Fruit fly (Drosophila melanogaster) whole organism, embryonic: ENCODE data around the gene CG43136.
A peak's percentile ranks its signal among the peaks of the same experiment; 100 is the strongest.

Experiments
- Aef1 ChIP-seq: fragments of 200-800 bp; sonication (Bioruptor generic); IDR thresholded peaks from 3 replicates; pipeline ENCODE4 v1.3.6; 2022; ENCODE audit warnings: missing biosample characterization, missing genetic modification characterization
- CG10274 ChIP-seq: fragments of 200-800 bp; sonication (Bioruptor generic); optimal IDR thresholded peaks from 3 replicates; lab custom pipeline; 2017; ENCODE audit warnings: missing biosample characterization, mild to moderate bottlenecking, missing genetic modification characterization
- CG12299 ChIP-seq: fragments of 200-800 bp; sonication (Bioruptor generic); optimal IDR thresholded peaks from 2 replicates; lab custom pipeline; 2018; ENCODE audit warnings: missing biosample characterization, mild to moderate bottlenecking, missing genetic modification characterization
- CG12659 ChIP-seq: fragments of 200-800 bp; sonication (Bioruptor generic); optimal IDR thresholded peaks from 3 replicates; lab custom pipeline; 2017; ENCODE audit warnings: mild to moderate bottlenecking, missing biosample characterization, missing genetic modification reagents, missing genetic modification characterization
- CG15514 ChIP-seq: fragments of 200-800 bp; sonication (Bioruptor generic); optimal IDR thresholded peaks from 3 replicates; lab custom pipeline; 2017; ENCODE audit warnings: missing biosample characterization, missing genetic modification characterization, mild to moderate bottlenecking, moderate library complexity, missing genetic modification reagents
- CG17829 ChIP-seq: fragments of 200-800 bp; optimal IDR thresholded peaks from 2 replicates; lab custom pipeline; 2019; ENCODE audit warnings: missing biosample characterization, mild to moderate bottlenecking, missing genetic modification characterization, moderate library complexity
- CG18011 ChIP-seq: fragments of 200-800 bp; sonication (Bioruptor generic); optimal IDR thresholded peaks from 2 replicates; lab custom pipeline; 2017; ENCODE audit warnings: missing biosample characterization, missing genetic modification characterization, mild to moderate bottlenecking, moderate library complexity, missing genotype
- CG18476 ChIP-seq: fragments of 200-800 bp; sonication (Bioruptor generic); optimal IDR thresholded peaks from 2 replicates; lab custom pipeline; 2016; ENCODE audit warnings: missing biosample characterization, mild to moderate bottlenecking, missing genetic modification characterization
- CG2116 ChIP-seq: fragments of 200-800 bp; sonication (Bioruptor generic); optimal IDR thresholded peaks from 3 replicates; lab custom pipeline; 2018; ENCODE audit warnings: missing biosample characterization, mild to moderate bottlenecking, missing genetic modification characterization
- CG2120 ChIP-seq: fragments of 200-800 bp; sonication (Bioruptor generic); optimal IDR thresholded peaks from 3 replicates; lab custom pipeline; 2016; ENCODE audit warnings: missing biosample characterization, missing genetic modification characterization
- CG2129 ChIP-seq: fragments of 200-800 bp; sonication (Bioruptor generic); IDR thresholded peaks from 2 replicates; pipeline ENCODE4 v1.3.6; 2022; ENCODE audit warnings: missing biosample characterization, missing genetic modification characterization; ENCODE audit not compliant: partially characterized antibody
- CG6854 ChIP-seq: fragments of 200-800 bp; sonication (Bioruptor generic); optimal IDR thresholded peaks from 3 replicates; lab custom pipeline; 2017; ENCODE audit warnings: missing biosample characterization, mild to moderate bottlenecking, missing genetic modification characterization
- CG7556 ChIP-seq: fragments of 200-800 bp; sonication (Bioruptor generic); optimal IDR thresholded peaks from 2 replicates; lab custom pipeline; 2017; ENCODE audit warnings: missing biosample characterization, mild to moderate bottlenecking, missing genetic modification characterization
- CG9727 ChIP-seq: fragments of 200-800 bp; sonication (Bioruptor generic); optimal IDR thresholded peaks from 3 replicates; lab custom pipeline; 2017; ENCODE audit warnings: missing biosample characterization, mild to moderate bottlenecking, missing genetic modification characterization
- D19A ChIP-seq: fragments of 200-800 bp; optimal IDR thresholded peaks from 3 replicates; lab custom pipeline; 2019; ENCODE audit warnings: missing biosample characterization, mild to moderate bottlenecking, missing genetic modification characterization, moderate library complexity
- Doc2 ChIP-seq: fragments of 200-800 bp; sonication (Bioruptor generic); IDR thresholded peaks from 2 replicates; pipeline ENCODE4 v1.3.6; 2022; ENCODE audit warnings: missing biosample characterization, missing genetic modification characterization
- Doc3 ChIP-seq: fragments of 200-800 bp; sonication (Bioruptor generic); IDR thresholded peaks from 3 replicates; pipeline ENCODE4 v1.3.6; 2022; ENCODE audit warnings: missing biosample characterization, missing genetic modification characterization; ENCODE audit not compliant: partially characterized antibody
- Dp ChIP-seq: fragments of 200-800 bp; sonication (Bioruptor generic); optimal IDR thresholded peaks from 2 replicates; lab custom pipeline; 2018; ENCODE audit warnings: missing biosample characterization, mild to moderate bottlenecking, missing genetic modification characterization, moderate library complexity
- E2f2 ChIP-seq: fragments of 200-800 bp; sonication (Bioruptor generic); IDR thresholded peaks from 2 replicates; pipeline ENCODE4 v1.3.6; 2022; ENCODE audit warnings: missing biosample characterization, missing genetic modification characterization
- Fer1 ChIP-seq: fragments of 200-800 bp; sonication (Bioruptor generic); optimal IDR thresholded peaks from 2 replicates; lab custom pipeline; 2017; ENCODE audit warnings: missing biosample characterization, mild to moderate bottlenecking, missing genetic modification characterization
- MBD-R2 ChIP-seq: fragments of 200-800 bp; sonication (Bioruptor generic); IDR thresholded peaks from 2 replicates; pipeline ENCODE4 v1.3.6; 2022; ENCODE audit warnings: missing biosample characterization, missing genetic modification characterization
- MESR4 ChIP-seq: fragments of 200-800 bp; sonication (Bioruptor generic); optimal IDR thresholded peaks from 2 replicates; lab custom pipeline; 2018; ENCODE audit warnings: missing biosample characterization, mild to moderate bottlenecking, missing genetic modification characterization, moderate library complexity
- Med ChIP-seq: fragments of 200-800 bp; sonication (Bioruptor generic); peaks from one replicate; lab custom pipeline; 2016; ENCODE audit warnings: missing biosample characterization, missing genetic modification characterization, mild to moderate bottlenecking, inconsistent platforms, moderate library complexity
- Mes4 ChIP-seq: fragments of 200-800 bp; sonication (Bioruptor generic); optimal IDR thresholded peaks from 2 replicates; lab custom pipeline; 2016; ENCODE audit warnings: missing biosample characterization, missing genetic modification characterization
- Opbp ChIP-seq: fragments of 200-800 bp; sonication (Bioruptor generic); IDR thresholded peaks from 3 replicates; pipeline ENCODE4 v1.3.6; 2022; ENCODE audit warnings: missing biosample characterization, missing genetic modification characterization; ENCODE audit not compliant: partially characterized antibody
- Xbp1 ChIP-seq: fragments of 200-800 bp; sonication (Bioruptor generic); optimal IDR thresholded peaks from 3 replicates; lab custom pipeline; 2016; ENCODE audit warnings: missing biosample characterization, mild to moderate bottlenecking, missing genetic modification characterization
- Xrp1 ChIP-seq: fragments of 200-800 bp; sonication (Bioruptor generic); IDR thresholded peaks from 2 replicates; pipeline ENCODE4 v1.3.6; 2022; ENCODE audit warnings: missing biosample characterization, missing genetic modification characterization
- al ChIP-seq: fragments of 200-800 bp; sonication (Bioruptor generic); IDR thresholded peaks from 2 replicates; pipeline ENCODE4 v1.3.6; 2022; ENCODE audit warnings: missing biosample characterization, missing genetic modification characterization
- bbx ChIP-seq: fragments of 200-800 bp; sonication (Bioruptor generic); IDR thresholded peaks from 2 replicates; pipeline ENCODE4 v1.3.6; 2022; ENCODE audit warnings: missing biosample characterization, missing genetic modification characterization; ENCODE audit not compliant: partially characterized antibody
- eve ChIP-seq, 2 experiments: fragments of >200 bp; optimal IDR thresholded peaks; 2 replicates each; lab custom pipeline; 2017; ENCODE audit warnings: missing biosample characterization in 2 of 2, missing genetic modification characterization in 2 of 2
- gcm ChIP-seq: fragments of 200-800 bp; sonication (Bioruptor generic); optimal IDR thresholded peaks from 2 replicates; lab custom pipeline; 2019; ENCODE audit warnings: missing biosample characterization, mild to moderate bottlenecking, missing genetic modification characterization, moderate library complexity
- grau ChIP-seq: fragments of 200-800 bp; optimal IDR thresholded peaks from 3 replicates; lab custom pipeline; 2019; ENCODE audit warnings: missing biosample characterization, mild to moderate bottlenecking, missing genetic modification characterization, moderate library complexity
- hkb ChIP-seq, 2 experiments: fragments of 200-800 bp in 1 of 2; fragments of >200 bp in 1 of 2; sonication (Bioruptor generic) in 1 of 2; IDR thresholded peaks in 1 of 2; optimal IDR thresholded peaks in 1 of 2; 2 replicates each; pipeline versions ENCODE4 v1.3.6 to Lab custom; 2017 to 2022; ENCODE audit warnings: missing biosample characterization in 1 of 2, missing genetic modification characterization in 1 of 2
- kay ChIP-seq: fragments of 200-800 bp; sonication (Bioruptor generic); optimal IDR thresholded peaks from 2 replicates; lab custom pipeline; 2016; ENCODE audit warnings: missing biosample characterization, missing genetic modification characterization
- luna ChIP-seq: fragments of 200-800 bp; sonication (Bioruptor generic); optimal IDR thresholded peaks from 2 replicates; lab custom pipeline; 2016; ENCODE audit warnings: missing biosample characterization, missing genetic modification characterization
- prd ChIP-seq, 3 experiments: fragments of >200 bp in 2 of 3; fragments of 200-800 bp in 1 of 3; sonication (Bioruptor generic) in 1 of 3; optimal IDR thresholded peaks in 2 of 3; IDR thresholded peaks in 1 of 3; 2 replicates in 2 of 3; 3 replicates in 1 of 3; pipeline versions ENCODE4 v1.3.6 to Lab custom; 2017 to 2022; ENCODE audit warnings: missing biosample characterization in 1 of 3, missing genetic modification characterization in 1 of 3
- pzg ChIP-seq: fragments of 200-800 bp; sonication (Bioruptor generic); optimal IDR thresholded peaks from 3 replicates; lab custom pipeline; 2018; ENCODE audit warnings: missing biosample characterization, mild to moderate bottlenecking, missing genetic modification characterization, moderate library complexity
- row ChIP-seq: fragments of 200-800 bp; sonication (Bioruptor generic); IDR thresholded peaks from 3 replicates; pipeline ENCODE4 v1.3.6; 2022; ENCODE audit warnings: missing biosample characterization, missing genetic modification characterization
- seq ChIP-seq: fragments of 200-800 bp; sonication (Bioruptor generic); IDR thresholded peaks from 2 replicates; pipeline ENCODE4 v1.3.6; 2022; ENCODE audit warnings: missing biosample characterization, missing genetic modification characterization
- slbo ChIP-seq: fragments of 200-800 bp; sonication (Bioruptor generic); IDR thresholded peaks from 2 replicates; pipeline ENCODE4 v1.3.6; 2022; ENCODE audit warnings: missing biosample characterization, missing genetic modification characterization
- sna ChIP-seq: fragments of 200-800 bp; sonication (Bioruptor generic); IDR thresholded peaks from 2 replicates; pipeline ENCODE4 v1.3.6; 2022; ENCODE audit warnings: missing biosample characterization, missing genetic modification characterization; ENCODE audit not compliant: partially characterized antibody
- stwl ChIP-seq: fragments of 200-800 bp; sonication (Bioruptor generic); optimal IDR thresholded peaks from 3 replicates; lab custom pipeline; 2018; ENCODE audit warnings: missing biosample characterization, mild to moderate bottlenecking, missing genetic modification characterization, moderate library complexity
- trem ChIP-seq: fragments of 200-800 bp; optimal IDR thresholded peaks from 3 replicates; lab custom pipeline; 2019; ENCODE audit warnings: missing biosample characterization, mild to moderate bottlenecking, missing genetic modification characterization, moderate library complexity
- unc-4 ChIP-seq: fragments of 200-800 bp; sonication (Bioruptor generic); IDR thresholded peaks from 2 replicates; pipeline ENCODE4 v1.3.6; 2022; ENCODE audit warnings: missing biosample characterization, missing genetic modification characterization; ENCODE audit not compliant: partially characterized antibody
- unpg ChIP-seq: fragments of 200-800 bp; sonication (Bioruptor generic); optimal IDR thresholded peaks from 3 replicates; lab custom pipeline; 2018; ENCODE audit warnings: missing biosample characterization, mild to moderate bottlenecking, missing genetic modification characterization, moderate library complexity
- vnd ChIP-seq: fragments of 200-800 bp; sonication (Bioruptor generic); IDR thresholded peaks from 3 replicates; pipeline ENCODE4 v1.3.6; 2022; ENCODE audit warnings: missing biosample characterization, missing genetic modification characterization; ENCODE audit not compliant: partially characterized antibody
- wdn ChIP-seq: fragments of 200-800 bp; sonication (Bioruptor generic); IDR thresholded peaks from 2 replicates; pipeline ENCODE4 v1.3.6; 2022; ENCODE audit warnings: missing biosample characterization, missing genetic modification characterization
- zen2 ChIP-seq: fragments of 200-800 bp; sonication (Bioruptor generic); IDR thresholded peaks from 3 replicates; pipeline ENCODE4 v1.3.6; 2022; ENCODE audit warnings: missing biosample characterization, missing genetic modification characterization; ENCODE audit not compliant: partially characterized antibody

The CG43136 gene

DNA sequence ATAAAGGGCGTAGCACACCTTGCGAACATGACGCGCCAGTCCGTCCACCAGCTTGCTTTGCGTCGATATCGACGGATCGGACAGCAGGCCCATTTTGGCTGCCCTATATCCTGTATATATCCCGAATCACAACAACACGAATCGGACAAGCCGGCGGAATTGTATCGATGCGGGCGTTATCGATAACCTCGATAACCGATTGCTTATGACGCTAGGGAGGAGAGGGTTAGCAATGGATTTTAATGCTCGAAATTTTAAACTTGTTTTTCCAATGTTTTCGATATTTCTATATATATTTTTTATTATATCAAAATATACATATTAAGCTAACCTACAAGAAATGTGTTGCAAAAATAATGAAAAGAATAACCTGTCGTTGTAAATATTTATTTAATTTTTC lies 19.6 kb downstream of the CG43136 start, which contains the start of gene GAA1 (continued):
- TF ChIP-seq CG17829 (tag; lab: Kevin White, UChicago) (peak; percentile 17), CG18011 (GFP tag; lab: Kevin White, UChicago) (no peak), gcm (GFP tag; lab: Kevin White, UChicago) (peak; percentile 84), Xbp1 (peak; percentile 20), row (GFP tag; lab: Robert Waterston, UW) (peak; percentile 62), unc-4 (GFP tag; lab: Robert Waterston, UW) (peak; percentile 73), pzg (GFP tag; lab: Kevin White, UChicago) (peak; percentile 31), CG15514 (GFP tag; lab: Kevin White, UChicago) (peak; percentile 26), CG7556 (GFP tag; lab: Kevin White, UChicago) (no peak), CG12299 (tag; lab: Kevin White, UChicago) (no peak), kay (no peak), vnd (GFP tag; lab: Robert Waterston, UW) (peak; percentile 85), trem (tag; lab: Kevin White, UChicago) (peak; percentile 21), eve (GFP tag; optimal IDR thresholded peaks at IDR 0.05; lab: Kevin White, UChicago) (no peak), CG2120 (GFP tag; lab: Kevin White, UChicago) (peak; percentile 26), Xrp1 (peak; percentile 42; the same call in 1 of the 2 replicates), CG2116 (GFP tag; lab: Kevin White, UChicago) (peak; percentile 86), MBD-R2 (GFP tag; lab: Robert Waterston, UW) (peak; percentile 80), Med (peak; percentile 40), CG10274 (GFP tag; lab: Kevin White, UChicago) (no peak), CG18476 (GFP tag; lab: Kevin White, UChicago) (no peak), Doc2 (GFP tag; lab: Robert Waterston, UW) (no peak), luna (GFP tag; lab: Kevin White, UChicago) (no peak), prd (optimal IDR thresholded peaks at IDR 0.05; lab: Kevin White, UChicago) (no peak), prd (GFP tag; IDR thresholded peaks at IDR 0.05; lab: Robert Waterston, UW) (0 out of 3 replicates have a peak, but pooled peaks have one; percentile 14), CG6854 (GFP tag; lab: Kevin White, UChicago) (no peak), stwl (tag; lab: Kevin White, UChicago) (peak; percentile 60), al (0 out of 2 replicates have a peak, but pooled peaks have one; percentile 13), CG12659 (GFP tag; lab: Kevin White, UChicago) (peak; percentile 11), MESR4 (GFP tag; lab: Kevin White, UChicago) (peak; percentile 40), hkb (optimal IDR thresholded peaks at IDR 0.05; lab: Kevin White, UChicago) (no peak), hkb (GFP tag; IDR thresholded peaks at IDR 0.05; lab: Robert Waterston, UW) (peak; percentile 49; the same call in 1 of the 2 replicates), Aef1 (GFP tag; lab: Robert Waterston, UW) (0 out of 3 replicates have a peak, but pooled peaks have one; percentile 9), Dp (peak; percentile 63), zen2 (GFP tag; lab: Robert Waterston, UW) (peak; percentile 79), wdn (GFP tag; lab: Robert Waterston, UW) (no peak), slbo (GFP tag; lab: Robert Waterston, UW) (peak; percentile 43; the same call in 1 of the 2 replicates), E2f2 (GFP tag; lab: Robert Waterston, UW) (peak; percentile 68), grau (tag; lab: Kevin White, UChicago) (peak; percentile 26), sna (GFP tag; lab: Robert Waterston, UW) (peak; percentile 88), seq (GFP tag; lab: Robert Waterston, UW) (no peak), Mes4 (GFP tag; lab: Kevin White, UChicago) (no peak), bbx (GFP tag; lab: Robert Waterston, UW) (peak; percentile 93), unpg (GFP tag; lab: Kevin White, UChicago) (no peak), CG2129 (GFP tag; lab: Robert Waterston, UW) (peak; percentile 31; the same call in 1 of the 2 replicates), CG9727 (GFP tag; lab: Kevin White, UChicago) (no peak), Fer1 (GFP tag; lab: Kevin White, UChicago) (peak; percentile 10), D19A (tag; lab: Kevin White, UChicago) (peak; percentile 56), Doc3 (GFP tag; lab: Robert Waterston, UW) (peak; percentile 55; the same call in 2 of the 3 replicates), Opbp (GFP tag; lab: Robert Waterston, UW) (peak; percentile 86; the same call in 2 of the 3 replicates)
